Fruit fly (Drosophila melanogaster) whole organism, embryonic: ENCODE results near the gene CG7963.

Source experiments
- CG10147 ChIP-seq: fragments of 200-800 bp; sonication (Bioruptor generic); optimal IDR thresholded peaks from 2 replicates; lab custom pipeline; 2019; ENCODE audit warnings: missing biosample characterization, mild to moderate bottlenecking, missing genetic modification characterization, moderate library complexity
- CG1024 ChIP-seq: fragments of 200-800 bp; sonication (Bioruptor generic); IDR thresholded peaks from 2 replicates; pipeline ENCODE4 v1.3.6; 2022; ENCODE audit warnings: missing biosample characterization, missing genetic modification characterization
- CG10543 ChIP-seq: fragments of 200-800 bp; sonication (Bioruptor generic); optimal IDR thresholded peaks from 3 replicates; lab custom pipeline; 2017; ENCODE audit warnings: missing biosample characterization, mild to moderate bottlenecking, missing genetic modification characterization, moderate library complexity
- CG11723 ChIP-seq: fragments of 200-800 bp; sonication (Bioruptor generic); optimal IDR thresholded peaks from 2 replicates; lab custom pipeline; 2017; ENCODE audit warnings: missing biosample characterization, mild to moderate bottlenecking, missing genetic modification characterization
- CG12155 ChIP-seq: fragments of 200-800 bp; sonication (Bioruptor generic); optimal IDR thresholded peaks from 3 replicates; lab custom pipeline; 2016; ENCODE audit warnings: missing biosample characterization, missing genetic modification characterization
- CG12219 ChIP-seq: fragments of 200-800 bp; sonication (Bioruptor generic); optimal IDR thresholded peaks from 3 replicates; lab custom pipeline; 2018; ENCODE audit warnings: missing biosample characterization, mild to moderate bottlenecking, missing genetic modification characterization
- CG13287 ChIP-seq: fragments of 200-800 bp; sonication (Bioruptor generic); IDR thresholded peaks from 2 replicates; pipeline ENCODE4 v1.3.6; 2022; ENCODE audit warnings: missing biosample characterization, missing genetic modification characterization; ENCODE audit not compliant: partially characterized antibody
- CG13775 ChIP-seq: fragments of 200-800 bp; sonication (Bioruptor generic); optimal IDR thresholded peaks from 3 replicates; lab custom pipeline; 2017; ENCODE audit warnings: missing biosample characterization, mild to moderate bottlenecking, missing genetic modification characterization
- CG15011 ChIP-seq: fragments of 200-800 bp; sonication (Bioruptor generic); optimal IDR thresholded peaks from 3 replicates; lab custom pipeline; 2018; ENCODE audit warnings: missing biosample characterization, mild to moderate bottlenecking, missing genetic modification characterization
- CG1602 ChIP-seq: fragments of 200-800 bp; sonication (Bioruptor generic); optimal IDR thresholded peaks from 3 replicates; lab custom pipeline; 2016; ENCODE audit warnings: missing biosample characterization, missing genetic modification characterization
- CG18011 ChIP-seq: fragments of 200-800 bp; sonication (Bioruptor generic); optimal IDR thresholded peaks from 2 replicates; lab custom pipeline; 2017; ENCODE audit warnings: missing biosample characterization, missing genetic modification characterization, mild to moderate bottlenecking, moderate library complexity, missing genotype
- CG2129 ChIP-seq: fragments of 200-800 bp; sonication (Bioruptor generic); IDR thresholded peaks from 2 replicates; pipeline ENCODE4 v1.3.6; 2022; ENCODE audit warnings: missing biosample characterization, missing genetic modification characterization; ENCODE audit not compliant: partially characterized antibody
- CG32767 ChIP-seq: fragments of 200-800 bp; sonication (Bioruptor generic); IDR thresholded peaks from 2 replicates; pipeline ENCODE4 v1.3.6; 2022; ENCODE audit warnings: missing biosample characterization, missing genetic modification characterization
- CG33213 ChIP-seq: fragments of 200-800 bp; sonication (Bioruptor generic); optimal IDR thresholded peaks from 3 replicates; lab custom pipeline; 2016; ENCODE audit warnings: missing biosample characterization, missing genetic modification characterization
- CG3838 ChIP-seq: fragments of 200-800 bp; sonication (Bioruptor generic); optimal IDR thresholded peaks from 3 replicates; lab custom pipeline; 2016; ENCODE audit warnings: missing biosample characterization, missing genetic modification characterization
- CG42726 ChIP-seq: fragments of 200-800 bp; sonication (Bioruptor generic); IDR thresholded peaks from 2 replicates; pipeline ENCODE4 v1.3.6; 2022; ENCODE audit warnings: missing biosample characterization, missing genetic modification characterization; ENCODE audit not compliant: partially characterized antibody
- CG4328 ChIP-seq: fragments of 200-800 bp; sonication (Bioruptor generic); optimal IDR thresholded peaks from 3 replicates; lab custom pipeline; 2017; ENCODE audit warnings: missing biosample characterization, missing genetic modification reagents, missing genetic modification characterization
- CG7963 ChIP-seq: fragments of 200-800 bp; sonication (Bioruptor generic); IDR thresholded peaks from 3 replicates; pipeline ENCODE4 v1.3.6; 2022; ENCODE audit warnings: missing biosample characterization, missing genetic modification characterization; ENCODE audit not compliant: partially characterized antibody
- CG9932 ChIP-seq: fragments of 200-800 bp; sonication (Bioruptor generic); IDR thresholded peaks from 2 replicates; pipeline ENCODE4 v1.3.6; 2022; ENCODE audit warnings: missing biosample characterization, missing genetic modification characterization
- Chrac-16 ChIP-seq: fragments of 200-800 bp; sonication (Bioruptor generic); optimal IDR thresholded peaks from 3 replicates; lab custom pipeline; 2016; ENCODE audit warnings: missing biosample characterization, missing genetic modification characterization
- D19A ChIP-seq: fragments of 200-800 bp; optimal IDR thresholded peaks from 3 replicates; lab custom pipeline; 2019; ENCODE audit warnings: missing biosample characterization, mild to moderate bottlenecking, missing genetic modification characterization, moderate library complexity
- Doc3 ChIP-seq: fragments of 200-800 bp; sonication (Bioruptor generic); IDR thresholded peaks from 3 replicates; pipeline ENCODE4 v1.3.6; 2022; ENCODE audit warnings: missing biosample characterization, missing genetic modification characterization; ENCODE audit not compliant: partially characterized antibody
- HLH3B ChIP-seq: fragments of 200-800 bp; sonication (Bioruptor generic); IDR thresholded peaks from 2 replicates; pipeline ENCODE4 v1.3.6; 2022; ENCODE audit warnings: missing biosample characterization, missing genetic modification characterization
- Lim3 ChIP-seq: fragments of 200-800 bp; sonication (Bioruptor generic); IDR thresholded peaks from 2 replicates; pipeline ENCODE4 v1.3.6; 2022; ENCODE audit warnings: missing biosample characterization, missing genetic modification characterization
- Med ChIP-seq: fragments of 200-800 bp; sonication (Bioruptor generic); peaks from one replicate; lab custom pipeline; 2016; ENCODE audit warnings: missing biosample characterization, missing genetic modification characterization, mild to moderate bottlenecking, inconsistent platforms, moderate library complexity
- Mrtf ChIP-seq: fragments of 200-800 bp; sonication (Bioruptor generic); IDR thresholded peaks from 3 replicates; pipeline ENCODE4 v1.3.6; 2022; ENCODE audit warnings: missing biosample characterization, missing genetic modification characterization
- Pdp1 ChIP-seq, 2 experiments: fragments of 200-800 bp; sonication (Bioruptor generic); optimal IDR thresholded peaks; 3 replicates each; lab custom pipeline; 2016; ENCODE audit warnings: missing biosample characterization in 2 of 2, missing genetic modification characterization in 2 of 2, mild to moderate bottlenecking in 1 of 2, moderate library complexity in 1 of 2
- Ravus ChIP-seq: fragments of 200-800 bp; sonication (Bioruptor generic); IDR thresholded peaks from 2 replicates; pipeline ENCODE4 v1.3.6; 2022; ENCODE audit warnings: missing biosample characterization, missing genetic modification characterization
- ab ChIP-seq: fragments of 200-800 bp; sonication (Bioruptor generic); optimal IDR thresholded peaks from 2 replicates; lab custom pipeline; 2016; ENCODE audit warnings: missing biosample characterization, missing genetic modification characterization
- abd-A ChIP-seq: fragments of 200-800 bp; sonication (Bioruptor generic); optimal IDR thresholded peaks from 3 replicates; lab custom pipeline; 2019; ENCODE audit warnings: missing biosample characterization, mild to moderate bottlenecking, missing genetic modification characterization, moderate library complexity
- ap ChIP-seq: fragments of 200-800 bp; sonication (Bioruptor generic); IDR thresholded peaks from 2 replicates; pipeline ENCODE4 v1.3.6; 2022; ENCODE audit warnings: missing biosample characterization, missing genetic modification characterization
- bigmax ChIP-seq: fragments of 200-800 bp; sonication (Bioruptor generic); optimal IDR thresholded peaks from 2 replicates; lab custom pipeline; 2018; ENCODE audit warnings: missing biosample characterization, mild to moderate bottlenecking, missing genetic modification characterization
- cas ChIP-seq: fragments of 200-800 bp; sonication (Bioruptor generic); IDR thresholded peaks from 2 replicates; pipeline ENCODE4 v1.3.6; 2022; ENCODE audit warnings: missing biosample characterization, missing genetic modification characterization
- corto ChIP-seq: fragments of 200-800 bp; sonication (Bioruptor generic); optimal IDR thresholded peaks from 2 replicates; lab custom pipeline; 2016; ENCODE audit warnings: missing biosample characterization, mild to moderate bottlenecking, missing genetic modification characterization, moderate library complexity
- fd64A ChIP-seq: fragments of 200-800 bp; sonication (Bioruptor generic); optimal IDR thresholded peaks from 3 replicates; lab custom pipeline; 2018; ENCODE audit warnings: missing biosample characterization, mild to moderate bottlenecking, missing genetic modification characterization
- ham ChIP-seq: fragments of 200-800 bp; sonication (Bioruptor generic); IDR thresholded peaks from 2 replicates; pipeline ENCODE4 v1.3.6; 2022; ENCODE audit warnings: missing biosample characterization, missing genetic modification characterization
- hkb ChIP-seq, 2 experiments: fragments of 200-800 bp in 1 of 2; fragments of >200 bp in 1 of 2; sonication (Bioruptor generic) in 1 of 2; IDR thresholded peaks in 1 of 2; optimal IDR thresholded peaks in 1 of 2; 2 replicates each; pipeline versions ENCODE4 v1.3.6 to Lab custom; 2017 to 2022; ENCODE audit warnings: missing biosample characterization in 1 of 2, missing genetic modification characterization in 1 of 2
- nerfin-2 ChIP-seq: fragments of 200-800 bp; sonication (Bioruptor generic); IDR thresholded peaks from 2 replicates; pipeline ENCODE4 v1.3.6; 2022; ENCODE audit warnings: missing biosample characterization, missing genetic modification characterization; ENCODE audit not compliant: partially characterized antibody
- pros ChIP-seq: fragments of 200-800 bp; sonication (Bioruptor generic); optimal IDR thresholded peaks from 3 replicates; lab custom pipeline; 2019; ENCODE audit warnings: missing biosample characterization, mild to moderate bottlenecking, missing genetic modification characterization, moderate library complexity
- sc ChIP-seq, 3 experiments: fragments of >200 bp in 2 of 3; fragments of 200-800 bp in 1 of 3; sonication (Bioruptor generic) in 1 of 3; optimal IDR thresholded peaks; 2 replicates in 2 of 3; 3 replicates in 1 of 3; lab custom pipeline; 2017; ENCODE audit warnings: mild to moderate bottlenecking in 1 of 3, missing biosample characterization in 1 of 3, missing genetic modification characterization in 1 of 3, missing genetic modification reagents in 1 of 3
- sd ChIP-seq: fragments of 200-800 bp; sonication (Bioruptor generic); optimal IDR thresholded peaks from 3 replicates; lab custom pipeline; 2018; ENCODE audit warnings: missing biosample characterization, mild to moderate bottlenecking, missing genetic modification characterization, moderate library complexity
- sens ChIP-seq: fragments of 200-800 bp; sonication (Bioruptor generic); peaks from one replicate; lab custom pipeline; 2016; ENCODE audit warnings: missing biosample characterization, missing genetic modification characterization
- slbo ChIP-seq: fragments of 200-800 bp; sonication (Bioruptor generic); IDR thresholded peaks from 2 replicates; pipeline ENCODE4 v1.3.6; 2022; ENCODE audit warnings: missing biosample characterization, missing genetic modification characterization
- stwl ChIP-seq: fragments of 200-800 bp; sonication (Bioruptor generic); optimal IDR thresholded peaks from 3 replicates; lab custom pipeline; 2018; ENCODE audit warnings: missing biosample characterization, mild to moderate bottlenecking, missing genetic modification characterization, moderate library complexity
- sug ChIP-seq: fragments of 200-800 bp; optimal IDR thresholded peaks from 2 replicates; lab custom pipeline; 2019; ENCODE audit warnings: missing biosample characterization, mild to moderate bottlenecking, missing genetic modification characterization, moderate library complexity
- tgo ChIP-seq: fragments of 200-800 bp; sonication (Bioruptor generic); IDR thresholded peaks from 3 replicates; pipeline ENCODE4 v1.3.6; 2022; ENCODE audit warnings: missing biosample characterization, missing genetic modification characterization

The CG7963 gene

DNA sequence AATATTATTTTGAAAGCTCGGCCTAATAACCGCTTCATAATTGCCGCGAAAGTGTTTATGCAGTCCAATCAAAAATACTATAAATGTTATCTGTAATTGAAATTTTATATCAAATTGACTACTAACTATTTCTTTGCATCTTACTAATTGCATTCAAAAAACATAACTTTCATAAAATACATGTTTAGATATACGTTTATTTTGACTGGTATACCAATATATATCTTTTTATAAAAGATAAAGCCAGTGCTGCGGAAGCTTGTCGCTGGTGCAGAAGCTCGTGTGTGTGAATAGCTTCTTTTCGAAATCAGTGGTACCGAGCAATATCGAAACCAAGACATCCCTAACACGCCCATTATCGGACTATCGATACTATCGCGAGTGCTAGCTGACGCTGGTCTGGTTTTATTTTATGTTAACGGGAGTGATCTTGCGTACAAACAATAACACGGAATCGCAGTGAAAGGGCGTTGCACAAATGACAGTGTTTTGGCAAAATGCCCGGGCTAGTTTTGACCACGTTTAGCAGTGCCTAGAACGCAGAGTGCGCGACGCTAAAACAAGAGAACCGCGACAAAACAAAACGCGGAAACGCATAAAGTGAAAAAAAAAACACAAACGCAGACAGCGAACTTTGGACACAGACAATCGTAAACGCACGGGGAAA, 13.0 kb upstream of the CG7963 start, which contains the start of gene Atg13 (continued):
- TF ChIP-seq Doc3 (GFP tag; lab: Robert Waterston, UW) (peak; percentile 42; the same call in 1 of the 3 replicates), CG1024 (peak; percentile 55; the same call in 1 of the 2 replicates), abd-A (tag; lab: Kevin White, UChicago) (no peak), ap (no peak), CG9932 (GFP tag; lab: Robert Waterston, UW) (peak; percentile 18; the same call in 1 of the 2 replicates), Lim3 (no peak), corto (no peak), CG42726 (GFP tag; lab: Robert Waterston, UW) (peak; percentile 82), fd64A (GFP tag; lab: Kevin White, UChicago) (no peak), D19A (tag; lab: Kevin White, UChicago) (no peak), CG32767 (GFP tag; lab: Robert Waterston, UW) (no peak), HLH3B (GFP tag; lab: Robert Waterston, UW) (no peak), pros (no peak), Chrac-16 (GFP tag; lab: Kevin White, UChicago) (no peak), ham (GFP tag; lab: Robert Waterston, UW) (no peak), ab (GFP tag; lab: Kevin White, UChicago) (no peak), CG12155 (GFP tag; lab: Kevin White, UChicago) (peak; percentile 20), tgo (GFP tag; lab: Robert Waterston, UW) (no peak; the same call in 2 of the 3 replicates), stwl (tag; lab: Kevin White, UChicago) (peak; percentile 25), CG1602 (GFP tag; lab: Kevin White, UChicago) (peak; percentile 28), CG33213 (GFP tag; lab: Kevin White, UChicago) (no peak), CG2129 (GFP tag; lab: Robert Waterston, UW) (peak; percentile 48), sc (optimal IDR thresholded peaks at IDR 0.05; lab: Kevin White, UChicago) (no peak), sc (GFP tag; optimal IDR thresholded peaks at IDR 0.05; lab: Kevin White, UChicago) (no peak), hkb (optimal IDR thresholded peaks at IDR 0.05; lab: Kevin White, UChicago) (peak; percentile 62), hkb (GFP tag; IDR thresholded peaks at IDR 0.05; lab: Robert Waterston, UW) (0 out of 2 replicates have a peak, but pooled peaks have one; percentile 11), Mrtf (GFP tag; lab: Robert Waterston, UW) (no peak), CG3838 (GFP tag; lab: Kevin White, UChicago) (no peak), sd (tag; lab: Kevin White, UChicago) (no peak), cas (no peak), Ravus (GFP tag; lab: Robert Waterston, UW) (no peak), CG15011 (GFP tag; lab: Kevin White, UChicago) (no peak)

dm6 chr3R:8352961-8353728, 9.5 kb upstream of the CG7963 start:
- TF ChIP-seq bigmax (GFP tag; lab: Kevin White, UChicago) (no peak), CG10543 (GFP tag; lab: Kevin White, UChicago) (peak; percentile 43), Pdp1 (GFP tag; optimal IDR thresholded peaks at IDR 0.05; lab: Kevin White, UChicago) (peak in 1 of 2 experiments; percentile 87), slbo (no peak), CG18011 (GFP tag; lab: Kevin White, UChicago) (no peak), Med (peak; percentile 77), CG4328 (GFP tag; lab: Kevin White, UChicago) (no peak), CG10147 (GFP tag; lab: Kevin White, UChicago) (no peak), CG13287 (GFP tag; lab: Robert Waterston, UW) (no peak), CG13775 (GFP tag; lab: Kevin White, UChicago) (no peak), sens (GFP tag; lab: Kevin White, UChicago) (peak; percentile 41), CG12219 (GFP tag; lab: Kevin White, UChicago) (no peak), CG33213 (GFP tag; lab: Kevin White, UChicago) (no peak), sug (tag; lab: Kevin White, UChicago) (peak; percentile 75), nerfin-2 (GFP tag; lab: Robert Waterston, UW) (no peak; the same call in 1 of the 2 replicates), sd (tag; lab: Kevin White, UChicago) (no peak), CG11723 (no peak), CG7963 (GFP tag; lab: Robert Waterston, UW) (no peak)
